Worm (Caenorhabditis elegans) whole organism, L3 larva: ENCODE data around the gene dat-1.

ENCODE experiments used
- egl-27 ChIP-seq: sonication (generic microtip); optimal IDR thresholded peaks from 4 replicates; lab custom pipeline; 2017; ENCODE audit warnings: missing biosample characterization, missing genetic modification reagents, missing genetic modification characterization
- nhr-28 ChIP-seq: fragments of 150-350 bp; optimal IDR thresholded peaks from 2 replicates; lab custom pipeline; 2014; ENCODE audit warnings: missing biosample characterization, missing genetic modification characterization
- unc-39 ChIP-seq: sonication (generic microtip); optimal IDR thresholded peaks from 4 replicates; lab custom pipeline; 2017; ENCODE audit warnings: missing biosample characterization, missing genetic modification characterization

- TF ChIP-seq nhr-28 (tag; lab: Kevin White, UChicago) (no peak), egl-27 (tag; lab: Kevin White, UChicago) (no peak), unc-39 (tag; lab: Kevin White, UChicago) (no peak)
Observed at ce11 chrIII:9270183-9270582, 27.4 kb downstream of the dat-1 start.
